Worm (Caenorhabditis elegans) whole organism, L1 larva: ENCODE measurements around the gene str-129.

ENCODE experiments used
- aha-1 ChIP-seq: fragments of 150-350 bp; optimal IDR thresholded peaks from 2 replicates; lab custom pipeline; 2014; ENCODE audit warnings: missing biosample characterization, missing genetic modification characterization
- aly-2 ChIP-seq: fragments of 150-350 bp; optimal IDR thresholded peaks from 2 replicates; lab custom pipeline; 2014; ENCODE audit warnings: missing biosample characterization, missing genetic modification characterization
- ama-1 ChIP-seq: fragments of 150-350 bp; optimal IDR thresholded peaks from 2 replicates; lab custom pipeline; 2014
- blmp-1 ChIP-seq: fragments of 150-350 bp; optimal IDR thresholded peaks from 2 replicates; lab custom pipeline; 2014; ENCODE audit warnings: missing biosample characterization, missing genetic modification characterization
- ceh-63 ChIP-seq: fragments of 200-800 bp; sonication (Bioruptor generic); optimal IDR thresholded peaks from 2 replicates; lab custom pipeline; 2018; ENCODE audit warnings: mild to moderate bottlenecking, missing genetic modification characterization, missing compliant biosample characterization
- ceh-8 ChIP-seq: fragments of 200-800 bp; sonication (Bioruptor generic); optimal IDR thresholded peaks from 2 replicates; lab custom pipeline; 2018; ENCODE audit warnings: mild to moderate bottlenecking, missing genetic modification characterization, moderate library complexity, missing compliant biosample characterization
- dsc-1 ChIP-seq: sonication (generic microtip); optimal IDR thresholded peaks from 2 replicates; lab custom pipeline; 2016; ENCODE audit warnings: mild to moderate bottlenecking, missing genetic modification characterization, missing compliant biosample characterization
- efl-1 ChIP-seq, 4 experiments: fragments of 150-350 bp; optimal IDR thresholded peaks in 3 of 4; peaks in 1 of 4; 1 replicate in 1 of 4; 2 replicates in 3 of 4; lab custom pipeline; 2014; ENCODE audit warnings: missing biosample characterization in 2 of 4, missing genetic modification characterization in 2 of 4, missing genetic modification reagents in 2 of 4
- fkh-10 ChIP-seq: sonication (generic microtip); optimal IDR thresholded peaks from 2 replicates; lab custom pipeline; 2017; ENCODE audit warnings: missing biosample characterization, missing genetic modification reagents, missing genetic modification characterization
- fos-1 ChIP-seq: fragments of 150-350 bp; optimal IDR thresholded peaks from 2 replicates; lab custom pipeline; 2014; ENCODE audit warnings: missing biosample characterization, missing genetic modification characterization
- grh-1 ChIP-seq: fragments of 200-800 bp; sonication (Bioruptor generic); IDR thresholded peaks from 2 replicates; pipeline ENCODE4 v1.3.6; 2022; ENCODE audit warnings: missing genetic modification reagents, missing genetic modification characterization, missing compliant biosample characterization
- hpl-2 ChIP-seq: fragments of 150-350 bp; optimal IDR thresholded peaks from 2 replicates; lab custom pipeline; 2014; ENCODE audit warnings: missing biosample characterization, missing genetic modification reagents, missing genetic modification characterization
- lin-13 ChIP-seq: fragments of 150-350 bp; optimal IDR thresholded peaks from 2 replicates; lab custom pipeline; 2014; ENCODE audit warnings: missing biosample characterization, missing genetic modification reagents, missing genetic modification characterization
- lsy-2 ChIP-seq, 2 experiments: fragments of 150-350 bp; optimal IDR thresholded peaks; 2 replicates each; lab custom pipeline; 2014; ENCODE audit warnings: missing biosample characterization in 2 of 2, missing genetic modification characterization in 2 of 2
- mab-9 ChIP-seq: fragments of 200-800 bp; sonication (Bioruptor generic); IDR thresholded peaks from 2 replicates; pipeline ENCODE4 v1.3.6; 2022; ENCODE audit warnings: missing genetic modification reagents, missing genetic modification characterization, missing compliant biosample characterization
- nhr-19 ChIP-seq: fragments of 200-800 bp; sonication (Bioruptor generic); conservative IDR thresholded peaks from 2 replicates; pipeline ENCODE4 v1.3.6; 2022; ENCODE audit warnings: missing genetic modification characterization, missing compliant biosample characterization
- nhr-20 ChIP-seq: sonication (generic microtip); optimal IDR thresholded peaks from 2 replicates; lab custom pipeline; 2016; ENCODE audit warnings: mild to moderate bottlenecking, missing genetic modification characterization, missing compliant biosample characterization
- nhr-237 ChIP-seq: fragments of 150-350 bp; optimal IDR thresholded peaks from 2 replicates; lab custom pipeline; 2014; ENCODE audit warnings: missing biosample characterization, missing genetic modification characterization
- nhr-71 ChIP-seq: sonication (generic microtip); optimal IDR thresholded peaks from 2 replicates; lab custom pipeline; 2016; ENCODE audit warnings: mild to moderate bottlenecking, missing genetic modification characterization, moderate library complexity, missing compliant biosample characterization
- nhr-76 ChIP-seq: sonication (generic microtip); optimal IDR thresholded peaks from 2 replicates; lab custom pipeline; 2017; ENCODE audit warnings: missing biosample characterization, missing genetic modification characterization
- nhr-84 ChIP-seq: sonication (generic microtip); optimal IDR thresholded peaks from 2 replicates; lab custom pipeline; 2017; ENCODE audit warnings: missing biosample characterization, missing genetic modification characterization
- nhr-85 ChIP-seq: sonication (generic microtip); peaks from one replicate; lab custom pipeline; 2016; ENCODE audit warnings: missing genetic modification characterization, inconsistent platforms, missing compliant biosample characterization
- nhr-90 ChIP-seq: sonication (generic microtip); optimal IDR thresholded peaks from 2 replicates; lab custom pipeline; 2016; ENCODE audit warnings: mild to moderate bottlenecking, missing genetic modification characterization, missing compliant biosample characterization; ENCODE audit not compliant: poor library complexity
- pag-3 ChIP-seq: sonication (generic microtip); optimal IDR thresholded peaks from 2 replicates; lab custom pipeline; 2017; ENCODE audit warnings: missing genetic modification characterization, mild to moderate bottlenecking, missing compliant biosample characterization, antibody characterized with exemption, borderline replicate concordance; ENCODE audit not compliant: insufficient read depth
- rnt-1 ChIP-seq: sonication (generic microtip); optimal IDR thresholded peaks from 2 replicates; lab custom pipeline; 2016; ENCODE audit warnings: mild to moderate bottlenecking, missing genetic modification characterization, moderate library complexity, missing compliant biosample characterization
- skn-1 ChIP-seq: fragments of 150-350 bp; optimal IDR thresholded peaks from 2 replicates; lab custom pipeline; 2014; ENCODE audit warnings: missing biosample characterization, missing genetic modification characterization
- sup-37 ChIP-seq: fragments of 200-800 bp; sonication (Bioruptor generic); optimal IDR thresholded peaks from 2 replicates; lab custom pipeline; 2018; ENCODE audit warnings: mild to moderate bottlenecking, missing genetic modification characterization, missing compliant biosample characterization
- tbx-2 ChIP-seq: sonication (generic microtip); optimal IDR thresholded peaks from 2 replicates; lab custom pipeline; 2016; ENCODE audit warnings: missing genetic modification characterization, missing compliant biosample characterization
- tlp-1 ChIP-seq: fragments of 150-350 bp; optimal IDR thresholded peaks from 2 replicates; lab custom pipeline; 2014; ENCODE audit warnings: missing biosample characterization, missing genetic modification characterization
- unc-30 ChIP-seq: sonication (generic microtip); optimal IDR thresholded peaks from 2 replicates; lab custom pipeline; 2017; ENCODE audit warnings: missing biosample characterization, missing genetic modification characterization
- unc-86 ChIP-seq: sonication (generic microtip); optimal IDR thresholded peaks from 2 replicates; lab custom pipeline; 2016; ENCODE audit warnings: missing genetic modification characterization, missing compliant biosample characterization
- unc-98 ChIP-seq: fragments of 200-800 bp; sonication (Bioruptor generic); IDR thresholded peaks from 2 replicates; pipeline ENCODE4 v1.3.6; 2022; ENCODE audit warnings: missing genetic modification characterization, missing compliant biosample characterization
- xbp-1 ChIP-seq: sonication (generic microtip); optimal IDR thresholded peaks from 2 replicates; lab custom pipeline; 2016; ENCODE audit warnings: missing genetic modification characterization, missing compliant biosample characterization
- ztf-11 ChIP-seq, 2 experiments: sonication (generic microtip); optimal IDR thresholded peaks; 2 replicates each; lab custom pipeline; 2016 to 2017; ENCODE audit warnings: missing genetic modification characterization in 2 of 2, missing biosample characterization in 1 of 2, missing compliant biosample characterization in 1 of 2
- ztf-4 ChIP-seq: fragments of 150-350 bp; optimal IDR thresholded peaks from 2 replicates; lab custom pipeline; 2014; ENCODE audit warnings: missing biosample characterization, missing genetic modification characterization

Gene str-129

ce11 chrV:8067800-8068199, 24.5 kb downstream of the str-129 start, which contains the start of gene str-140:
Gene str-140, minus strand, starts transcription at chrV:8067900.
- TF ChIP-seq nhr-84 (no peak), efl-1 (optimal IDR thresholded peaks at IDR 0.05; lab: Kevin White, UChicago) (no peak), efl-1 (GFP tag; optimal IDR thresholded peaks at IDR 0.05 in 1 of 2; lab: Kevin White, UChicago) (no peak), xbp-1 (no peak), unc-30 (tag; lab: Kevin White, UChicago) (no peak)

- no peak for TF ChIP-seq nhr-20 (tag; lab: Kevin White, UChicago)
- TF ChIP-seq skn-1 (tag; lab: Kevin White, UChicago), result no peak
- TF ChIP-seq mab-9 (GFP tag; lab: Robert Waterston, UW), result no peak
- TF ChIP-seq lin-13, result no peak
- TF ChIP-seq nhr-76 (tag; lab: Kevin White, UChicago), result no peak
- TF ChIP-seq ama-1 (lab: Kevin White, UChicago), result no peak
- TF ChIP-seq nhr-71 (tag; lab: Kevin White, UChicago), result no peak
- no peak for TF ChIP-seq fos-1
- no peak for TF ChIP-seq ztf-11 (tag; optimal IDR thresholded peaks at IDR 0.05; lab: Kevin White, UChicago)
- TF ChIP-seq lsy-2 (tag; optimal IDR thresholded peaks at IDR 0.05; lab: Kevin White, UChicago), result no peak
- TF ChIP-seq ceh-63 (GFP tag; lab: Kevin White, UChicago), result no peak
- TF ChIP-seq nhr-19, result no peak
- no peak for TF ChIP-seq tbx-2 (tag; lab: Kevin White, UChicago)
- TF ChIP-seq nhr-237, result no peak
- TF ChIP-seq, all 84 proteins: peak for 0
These were observed 30.2 kb downstream of the str-129 start, which contains the start of gene str-139 for ce11 chrV:8062074-8062473. Gene str-139, minus strand, starts transcription at chrV:8062174.

DNA sequence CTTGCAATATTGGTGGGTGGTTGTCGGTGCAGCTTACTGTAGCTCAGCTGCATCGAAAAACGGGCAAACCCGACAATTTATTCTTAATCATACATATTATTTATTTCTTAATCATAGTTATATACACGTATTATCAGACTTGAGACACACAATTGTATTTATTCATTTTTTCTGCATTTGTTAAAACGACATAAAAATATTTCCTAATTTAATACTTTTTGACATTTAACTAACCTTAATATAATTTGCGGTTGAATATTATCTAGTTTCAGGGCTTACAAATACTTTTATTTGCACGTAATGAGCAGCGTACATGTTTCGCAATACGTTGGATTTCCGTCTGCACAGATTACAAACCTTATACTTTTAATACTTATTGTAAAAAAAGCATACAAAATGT, 33.9 kb downstream of the str-129 start, which contains the start of gene str-138:
TSS of gene str-138 (plus strand) at position 301 of the 400 bp plus-strand sequence.
- no peak for TF ChIP-seq aly-2 (tag; lab: Kevin White, UChicago)
- no peak for TF ChIP-seq unc-98 (GFP tag; lab: Robert Waterston, UW)
- TF ChIP-seq tlp-1, result no peak
- TF ChIP-seq efl-1 (optimal IDR thresholded peaks at IDR 0.05; lab: Kevin White, UChicago), result no peak
- no peak for TF ChIP-seq efl-1 (GFP tag; optimal IDR thresholded peaks at IDR 0.05 in 1 of 2; lab: Kevin White, UChicago)
- no peak for TF ChIP-seq aha-1 (tag; lab: Kevin White, UChicago)
- TF ChIP-seq pag-3 (tag; lab: Kevin White, UChicago), result no peak
- no peak for TF ChIP-seq ceh-8 (GFP tag; lab: Kevin White, UChicago)
- no peak for TF ChIP-seq dsc-1 (tag; lab: Kevin White, UChicago)
- TF ChIP-seq nhr-84, result no peak
- TF ChIP-seq sup-37, result no peak
- no peak for TF ChIP-seq rnt-1 (tag; lab: Kevin White, UChicago)
- TF ChIP-seq unc-86 (tag; lab: Kevin White, UChicago), result no peak
- TF ChIP-seq fkh-10 (GFP tag; lab: Kevin White, UChicago), result no peak
- TF ChIP-seq nhr-76 (tag; lab: Kevin White, UChicago), result no peak
- no peak for TF ChIP-seq nhr-85 (tag; lab: Kevin White, UChicago)
- no peak for TF ChIP-seq nhr-90 (tag; lab: Kevin White, UChicago)

DNA sequence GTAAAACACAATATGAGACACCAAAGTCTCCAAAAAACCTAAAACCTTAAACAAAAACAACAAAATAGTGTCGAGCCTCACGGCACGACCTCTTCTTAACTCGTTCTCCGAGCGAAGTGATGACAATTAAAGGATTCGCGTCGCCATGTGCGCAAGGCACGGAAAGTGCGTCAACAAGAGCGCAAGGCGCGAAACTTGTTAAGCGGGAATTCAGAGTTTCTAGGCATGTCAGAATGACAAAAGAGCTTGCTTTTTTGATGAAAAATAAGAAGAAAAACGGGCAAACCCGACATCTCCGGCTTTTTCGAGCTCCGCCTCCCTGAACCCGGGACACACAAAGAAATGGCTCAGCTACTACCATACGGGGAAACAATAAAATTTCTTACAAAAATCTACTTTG, 34.5 kb downstream of the str-129 start:
- 0 out of 2 replicates have a peak, but pooled peaks have one; percentile 14 for TF ChIP-seq grh-1

DNA sequence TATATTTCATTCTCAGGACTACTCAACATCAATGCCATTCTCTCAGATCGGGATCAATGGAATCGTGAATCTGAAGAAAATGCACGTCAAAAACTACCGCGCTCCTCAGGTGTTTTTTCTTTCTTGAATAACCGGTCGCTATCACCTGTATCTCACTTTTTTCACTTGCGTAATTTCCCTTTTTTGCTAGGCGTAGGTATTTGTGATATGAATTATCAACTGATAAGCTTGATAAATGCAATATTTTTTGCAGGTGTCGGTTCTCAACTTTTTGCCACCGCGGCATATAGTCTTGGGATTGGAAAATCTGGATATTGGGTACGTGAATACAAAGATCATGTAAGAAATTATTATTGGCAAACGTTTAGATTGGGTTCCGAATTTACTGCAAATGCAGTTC, 37.1 kb downstream of the str-129 start:
- peak; percentile 79 for TF ChIP-seq blmp-1
- no peak for TF ChIP-seq ztf-4

- no peak for TF ChIP-seq ceh-8 (GFP tag; lab: Kevin White, UChicago)
- TF ChIP-seq hpl-2 (GFP tag; lab: Kevin White, UChicago), result no peak
- no peak for TF ChIP-seq unc-86 (tag; lab: Kevin White, UChicago)
- TF ChIP-seq nhr-85 (tag; lab: Kevin White, UChicago), result peak; percentile 9
- TF ChIP-seq nhr-71 (tag; lab: Kevin White, UChicago), result no peak
- TF ChIP-seq fos-1, result no peak
- TF ChIP-seq blmp-1, result peak; percentile 16
- TF ChIP-seq pag-3 (tag; lab: Kevin White, UChicago), result no peak
These were observed 38.2 kb downstream of the str-129 start, which contains the start of gene ZC513.2 for ce11 chrV:8054130-8054529. Gene ZC513.2, plus strand, starts transcription at chrV:8054430.
